Worm (Caenorhabditis elegans): ENCODE measurements around the gene spig-7.

spig-7 gene

ce11 chrV:1495752-1496151 is 1.2 kb downstream of the spig-7 start:
- no peak for TF ChIP-seq blmp-1 (tag; optimal IDR thresholded peaks at IDR 0.05; ENCODE audit: insufficient read depth)
- no peak for TF ChIP-seq aly-2 (tag; optimal IDR thresholded peaks at IDR 0.05)
- TF ChIP-seq nhr-6 (tag; optimal IDR thresholded peaks at IDR 0.05) = no peak
- no peak for TF ChIP-seq nhr-129 (tag; optimal IDR thresholded peaks at IDR 0.05)

DNA sequence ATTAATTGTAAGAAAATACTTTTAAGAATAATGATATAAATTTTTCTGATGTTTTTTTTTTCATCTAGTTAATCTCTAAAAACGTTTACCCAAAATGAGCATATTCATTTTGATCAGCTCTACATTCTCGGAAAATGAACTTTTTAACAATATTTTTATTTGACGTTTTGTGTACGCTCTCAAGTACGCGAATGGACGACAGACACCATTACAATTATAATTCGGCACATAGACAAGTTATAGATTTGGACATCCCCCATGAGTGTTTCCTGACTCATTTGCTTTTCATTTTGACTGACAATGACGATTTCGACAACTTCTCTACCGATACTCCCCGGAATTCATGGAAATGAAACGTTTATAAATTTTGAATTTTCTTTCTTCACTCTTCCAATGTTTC is 4.6 kb downstream of the spig-7 start, which contains the start of gene sru-27:
TSS of gene sru-27 (plus strand) at position 301 of the 400 bp plus-strand sequence.
- TF ChIP-seq peb-1 (tag; optimal IDR thresholded peaks at IDR 0.05) = no peak
- no peak for TF ChIP-seq ztf-4 (tag; optimal IDR thresholded peaks at IDR 0.05)
- TF ChIP-seq lin-13 (GFP tag; optimal IDR thresholded peaks at IDR 0.05) = no peak
- no peak for TF ChIP-seq mbf-1 (tag; optimal IDR thresholded peaks at IDR 0.05)
- no peak for TF ChIP-seq ztf-1 (GFP tag; conservative IDR thresholded peaks at IDR 0.05)
- TF ChIP-seq nhr-77 (tag; optimal IDR thresholded peaks at IDR 0.05) = no peak
- TF ChIP-seq nhr-129 (tag; optimal IDR thresholded peaks at IDR 0.05) = no peak
- no peak for TF ChIP-seq ceh-82 (tag; optimal IDR thresholded peaks at IDR 0.05)
- TF ChIP-seq Y55F3AM.14 (GFP tag; optimal IDR thresholded peaks at IDR 0.05) = no peak
- TF ChIP-seq elt-1 (tag; optimal IDR thresholded peaks at IDR 0.05) = no peak
- no peak for TF ChIP-seq ama-1 (optimal IDR thresholded peaks at IDR 0.05)
- TF ChIP-seq sma-9 (GFP tag; optimal IDR thresholded peaks at IDR 0.05) = no peak
- no peak for TF ChIP-seq sma-9 (tag; optimal IDR thresholded peaks at IDR 0.05)
- TF ChIP-seq egl-27 (tag; optimal IDR thresholded peaks at IDR 0.05) = no peak
- no peak for TF ChIP-seq elt-3 (tag; optimal IDR thresholded peaks at IDR 0.05)
- no peak for TF ChIP-seq dmd-4 (tag; optimal IDR thresholded peaks at IDR 0.05)
- no peak for TF ChIP-seq mdl-1 (tag; optimal IDR thresholded peaks at IDR 0.05)

DNA sequence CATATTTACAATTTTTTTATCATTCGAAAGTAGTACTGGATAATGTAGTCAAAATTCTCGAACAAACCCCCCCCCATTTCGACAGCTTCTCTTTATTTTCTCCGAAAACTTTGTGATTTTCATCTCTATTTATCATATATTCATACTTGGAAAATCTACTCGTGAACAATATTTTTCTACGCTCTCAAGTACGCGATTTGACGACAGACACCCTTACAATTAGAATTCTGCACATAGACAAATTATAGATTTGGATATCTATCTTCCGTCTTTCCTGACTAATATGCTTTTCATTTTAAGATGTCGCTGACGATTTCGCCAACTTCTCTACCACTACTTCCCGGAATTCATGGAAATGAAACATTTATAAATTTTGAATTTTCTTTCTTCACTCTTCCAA is 11.4 kb downstream of the spig-7 start, which contains the start of gene sru-28:
TSS of gene sru-28 (plus strand) at position 301 of the 400 bp plus-strand sequence.
- TF ChIP-seq lsy-2 (tag; optimal IDR thresholded peaks at IDR 0.05) = no peak
- TF ChIP-seq ceh-16 (tag; optimal IDR thresholded peaks at IDR 0.05) = no peak
- no peak for TF ChIP-seq peb-1 (tag; optimal IDR thresholded peaks at IDR 0.05)
- no peak for TF ChIP-seq nhr-6 (tag; optimal IDR thresholded peaks at IDR 0.05)
- no peak for TF ChIP-seq nhr-237 (tag; optimal IDR thresholded peaks at IDR 0.05)
- no peak for TF ChIP-seq elt-3 (tag; optimal IDR thresholded peaks at IDR 0.05)
- no peak for TF ChIP-seq egl-27 (tag; optimal IDR thresholded peaks at IDR 0.05)
- TF ChIP-seq lin-11 (tag; optimal IDR thresholded peaks at IDR 0.05) = no peak
- no peak for TF ChIP-seq skn-1 (tag; optimal IDR thresholded peaks at IDR 0.05)
- TF ChIP-seq gmeb-1 (tag; optimal IDR thresholded peaks at IDR 0.05) = no peak

DNA sequence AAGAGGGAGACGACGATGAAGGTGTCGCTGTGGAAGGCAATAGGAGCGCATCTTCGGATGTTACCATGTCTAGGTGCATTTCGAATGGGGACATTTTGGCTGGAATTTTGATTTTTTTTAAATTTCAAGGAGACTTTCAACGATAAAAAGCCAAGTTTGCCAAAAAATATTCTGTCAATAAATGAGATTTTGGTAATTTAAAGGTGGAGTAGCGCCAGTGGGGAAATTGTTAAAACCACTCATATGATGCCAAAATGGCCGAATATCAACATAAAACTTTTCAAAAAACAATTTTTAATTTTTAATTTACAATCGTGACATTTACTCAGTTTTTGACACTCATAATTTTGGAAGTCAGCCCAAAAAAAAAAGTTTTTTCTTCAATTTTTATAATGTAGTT is 17.0 kb downstream of the spig-7 start, which contains the start of gene nhr-260:
TSS of gene nhr-260 (minus strand) at position 101 of the 400 bp plus-strand sequence.
- TF ChIP-seq F13H6.1 (tag; optimal IDR thresholded peaks at IDR 0.05) (no peak), nhr-11 (tag; optimal IDR thresholded peaks at IDR 0.05) (no peak), fos-1 (tag; optimal IDR thresholded peaks at IDR 0.05) (no peak), nhr-21 (tag; optimal IDR thresholded peaks at IDR 0.05) (no peak), unc-39 (tag; optimal IDR thresholded peaks at IDR 0.05) (no peak), elt-1 (tag; optimal IDR thresholded peaks at IDR 0.05) (no peak), elt-3 (tag; optimal IDR thresholded peaks at IDR 0.05) (no peak)

DNA sequence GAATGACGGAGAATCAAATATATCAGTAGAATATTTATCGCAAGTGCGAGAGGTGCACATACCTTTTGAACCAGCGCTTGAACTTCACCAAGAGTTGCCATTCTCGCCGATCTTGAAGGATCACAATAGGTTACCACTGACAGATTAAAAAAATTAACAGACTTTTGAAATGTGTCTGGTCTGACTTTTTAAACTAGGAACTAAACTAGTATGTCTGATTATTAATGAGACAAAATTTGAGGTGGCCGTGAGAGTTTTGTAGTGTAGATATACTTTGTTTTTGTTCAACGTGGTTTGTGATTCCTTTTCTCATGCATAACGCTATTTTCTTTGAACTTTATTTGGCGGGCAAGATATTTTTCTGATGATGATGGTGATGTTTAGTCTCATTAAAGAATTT is 27.3 kb downstream of the spig-7 start, which contains the start of gene str-240:
TSS of gene str-240 (minus strand) at position 101 of the 400 bp plus-strand sequence.
- TF ChIP-seq dmd-4 (tag; optimal IDR thresholded peaks at IDR 0.05) = no peak
- TF ChIP-seq sma-3 (GFP tag; optimal IDR thresholded peaks at IDR 0.05) = no peak
- TF ChIP-seq unc-55 (GFP tag; optimal IDR thresholded peaks at IDR 0.05) = no peak
- no peak for TF ChIP-seq skn-1 (tag; optimal IDR thresholded peaks at IDR 0.05)
- TF ChIP-seq nhr-25 (tag; optimal IDR thresholded peaks at IDR 0.05) = no peak
- TF ChIP-seq blmp-1 (tag; optimal IDR thresholded peaks at IDR 0.05; ENCODE audit: insufficient read depth) = no peak
- no peak for TF ChIP-seq mab-5 (tag; optimal IDR thresholded peaks at IDR 0.05)
- TF ChIP-seq aly-2 (tag; optimal IDR thresholded peaks at IDR 0.05) = no peak
- no peak for TF ChIP-seq alr-1 (tag; optimal IDR thresholded peaks at IDR 0.05)
- TF ChIP-seq ceh-16 (tag; optimal IDR thresholded peaks at IDR 0.05) = no peak
- TF ChIP-seq nhr-21 (tag; optimal IDR thresholded peaks at IDR 0.05) = no peak
- no peak for TF ChIP-seq nhr-10 (tag; optimal IDR thresholded peaks at IDR 0.05)
- no peak for TF ChIP-seq ceh-82 (tag; optimal IDR thresholded peaks at IDR 0.05)
- TF ChIP-seq ztf-11 (tag; optimal IDR thresholded peaks at IDR 0.05) = no peak

Measured in whole organism, L2 larva.